Worm (Caenorhabditis elegans): ENCODE measurements around the gene ptc-3.

DNA sequence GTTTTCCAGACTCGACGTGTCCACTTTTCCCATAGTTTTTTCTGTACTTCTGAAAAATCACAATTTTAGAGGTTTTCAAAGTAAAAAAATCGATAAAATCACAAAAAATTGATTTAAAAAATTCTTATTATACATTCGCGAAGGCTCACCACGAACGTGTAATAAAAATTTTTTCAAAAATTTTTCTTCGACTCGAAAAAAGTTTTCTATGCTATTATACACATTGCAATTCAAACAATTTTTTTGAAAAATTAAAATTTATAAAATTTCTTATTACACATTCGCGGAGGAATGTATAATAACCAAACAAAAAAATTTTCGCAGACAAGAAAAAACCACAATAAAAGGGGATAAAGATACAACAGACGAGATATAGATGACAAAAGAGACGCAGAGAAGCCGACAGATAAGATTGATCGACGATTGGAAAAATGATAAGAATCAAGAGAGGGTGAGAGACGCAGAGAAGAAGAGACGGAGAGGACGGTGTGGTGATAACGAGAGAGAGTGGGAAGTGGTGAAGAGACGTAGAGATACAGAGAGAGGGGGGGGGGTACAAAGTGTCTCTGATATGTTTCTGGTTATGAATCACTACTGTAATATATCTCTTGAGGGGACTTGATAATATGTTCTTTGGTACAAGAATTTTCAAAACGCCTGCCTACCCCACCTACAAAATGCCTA, 51.7 kb downstream of the ptc-3 start, which contains the start of gene nhr-119:
- TF ChIP-seq somi-1 (GFP tag; optimal IDR thresholded peaks at IDR 0.05) (no peak), lsl-1 (GFP tag; optimal IDR thresholded peaks at IDR 0.05) (no peak), lin-54 (GFP tag; optimal IDR thresholded peaks at IDR 0.05) (no peak), ama-1 (optimal IDR thresholded peaks at IDR 0.05) (no peak), ama-1 (GFP tag; optimal IDR thresholded peaks at IDR 0.05) (no peak)
